Worm (Caenorhabditis elegans) whole organism, L1 larva: ENCODE measurements around the gene F23D12.11.

ENCODE experiments used
- C04F5.9 ChIP-seq: sonication (generic microtip); optimal IDR thresholded peaks from 2 replicates; lab custom pipeline; 2016; ENCODE audit warnings: missing genetic modification characterization, missing compliant biosample characterization
- C16A3.4 ChIP-seq: fragments of 150-350 bp; optimal IDR thresholded peaks from 2 replicates; lab custom pipeline; 2014; ENCODE audit warnings: missing biosample characterization, missing genetic modification characterization
- ceh-8 ChIP-seq: fragments of 200-800 bp; sonication (Bioruptor generic); optimal IDR thresholded peaks from 2 replicates; lab custom pipeline; 2018; ENCODE audit warnings: mild to moderate bottlenecking, missing genetic modification characterization, moderate library complexity, missing compliant biosample characterization
- ceh-88 ChIP-seq: fragments of 200-800 bp; sonication (Bioruptor generic); IDR thresholded peaks from 2 replicates; pipeline ENCODE4 v1.3.6; 2022; ENCODE audit warnings: missing genetic modification characterization, missing compliant biosample characterization
- ces-1 ChIP-seq: fragments of 150-350 bp; optimal IDR thresholded peaks from 2 replicates; lab custom pipeline; 2014; ENCODE audit warnings: missing biosample characterization, missing genetic modification reagents, missing genetic modification characterization
- egl-13 ChIP-seq: sonication (generic microtip); optimal IDR thresholded peaks from 2 replicates; lab custom pipeline; 2016; ENCODE audit warnings: missing genotype, missing genetic modification reagents, missing genetic modification characterization, missing compliant biosample characterization
- elt-2 ChIP-seq: sonication (generic microtip); optimal IDR thresholded peaks from 2 replicates; lab custom pipeline; 2016; ENCODE audit warnings: missing genetic modification characterization, mild to moderate bottlenecking, inconsistent platforms, missing compliant biosample characterization, missing genetic modification reagents
- elt-3 ChIP-seq, 6 experiments: fragments of 150-350 bp in 1 of 6; sonication (generic microtip); optimal IDR thresholded peaks; 2 replicates each; lab custom pipeline; 2017 to 2018; ENCODE audit warnings: missing biosample characterization in 6 of 6, missing genetic modification characterization in 6 of 6, inconsistent platforms in 1 of 6
- fkh-8 ChIP-seq: sonication (generic microtip); optimal IDR thresholded peaks from 2 replicates; lab custom pipeline; 2016; ENCODE audit warnings: mild to moderate bottlenecking, missing genetic modification characterization, missing compliant biosample characterization
- grh-1 ChIP-seq: fragments of 200-800 bp; sonication (Bioruptor generic); IDR thresholded peaks from 2 replicates; pipeline ENCODE4 v1.3.6; 2022; ENCODE audit warnings: missing genetic modification reagents, missing genetic modification characterization, missing compliant biosample characterization
- hlh-17 ChIP-seq: fragments of 200-800 bp; sonication (Bioruptor generic); optimal IDR thresholded peaks from 2 replicates; lab custom pipeline; 2018; ENCODE audit warnings: missing genetic modification characterization, mild to moderate bottlenecking, missing compliant biosample characterization, moderate library complexity, borderline replicate concordance
- hlh-4 ChIP-seq: sonication (generic microtip); optimal IDR thresholded peaks from 2 replicates; lab custom pipeline; 2016; ENCODE audit warnings: mild to moderate bottlenecking, missing genetic modification characterization, missing compliant biosample characterization
- jun-1 ChIP-seq: fragments of 150-350 bp; optimal IDR thresholded peaks from 2 replicates; lab custom pipeline; 2014; ENCODE audit warnings: missing biosample characterization, missing genetic modification reagents, missing genetic modification characterization
- lin-14 ChIP-seq: fragments of 200-800 bp; sonication (Bioruptor generic); optimal IDR thresholded peaks from 2 replicates; lab custom pipeline; 2018; ENCODE audit warnings: mild to moderate bottlenecking, missing genetic modification characterization, moderate library complexity, missing compliant biosample characterization
- lin-35 ChIP-seq, 2 experiments: fragments of 150-350 bp; optimal IDR thresholded peaks; 2 replicates each; lab custom pipeline; 2014; ENCODE audit warnings: missing biosample characterization in 2 of 2, missing genetic modification characterization in 2 of 2, missing genetic modification reagents in 2 of 2
- lsy-2 ChIP-seq, 2 experiments: fragments of 150-350 bp; optimal IDR thresholded peaks; 2 replicates each; lab custom pipeline; 2014; ENCODE audit warnings: missing biosample characterization in 2 of 2, missing genetic modification characterization in 2 of 2
- mab-9 ChIP-seq: fragments of 200-800 bp; sonication (Bioruptor generic); IDR thresholded peaks from 2 replicates; pipeline ENCODE4 v1.3.6; 2022; ENCODE audit warnings: missing genetic modification reagents, missing genetic modification characterization, missing compliant biosample characterization
- mdl-1 ChIP-seq, 2 experiments: fragments of 150-350 bp; optimal IDR thresholded peaks; 2 replicates each; lab custom pipeline; 2014 to 2017; ENCODE audit warnings: missing biosample characterization in 2 of 2, missing genetic modification characterization in 2 of 2, inconsistent platforms in 1 of 2
- mef-2 ChIP-seq: fragments of 150-350 bp; optimal IDR thresholded peaks from 2 replicates; lab custom pipeline; 2014; ENCODE audit warnings: missing biosample characterization, missing genetic modification characterization
- mep-1 ChIP-seq: fragments of 150-350 bp; optimal IDR thresholded peaks from 2 replicates; lab custom pipeline; 2014; ENCODE audit warnings: missing biosample characterization, missing genetic modification characterization
- nhr-12 ChIP-seq: sonication (generic microtip); optimal IDR thresholded peaks from 2 replicates; lab custom pipeline; 2017; ENCODE audit warnings: missing biosample characterization, missing genetic modification characterization
- nhr-19 ChIP-seq: fragments of 200-800 bp; sonication (Bioruptor generic); conservative IDR thresholded peaks from 2 replicates; pipeline ENCODE4 v1.3.6; 2022; ENCODE audit warnings: missing genetic modification characterization, missing compliant biosample characterization
- nhr-20 ChIP-seq: sonication (generic microtip); optimal IDR thresholded peaks from 2 replicates; lab custom pipeline; 2016; ENCODE audit warnings: mild to moderate bottlenecking, missing genetic modification characterization, missing compliant biosample characterization
- nhr-47 ChIP-seq: sonication (generic microtip); optimal IDR thresholded peaks from 2 replicates; lab custom pipeline; 2016; ENCODE audit warnings: mild to moderate bottlenecking, missing genetic modification characterization, moderate library complexity, missing compliant biosample characterization
- nhr-71 ChIP-seq: sonication (generic microtip); optimal IDR thresholded peaks from 2 replicates; lab custom pipeline; 2016; ENCODE audit warnings: mild to moderate bottlenecking, missing genetic modification characterization, moderate library complexity, missing compliant biosample characterization
- nhr-77 ChIP-seq: fragments of 150-350 bp; optimal IDR thresholded peaks from 2 replicates; lab custom pipeline; 2014; ENCODE audit warnings: missing biosample characterization, missing genetic modification characterization
- nhr-85 ChIP-seq: sonication (generic microtip); peaks from one replicate; lab custom pipeline; 2016; ENCODE audit warnings: missing genetic modification characterization, inconsistent platforms, missing compliant biosample characterization
- nhr-90 ChIP-seq: sonication (generic microtip); optimal IDR thresholded peaks from 2 replicates; lab custom pipeline; 2016; ENCODE audit warnings: mild to moderate bottlenecking, missing genetic modification characterization, missing compliant biosample characterization; ENCODE audit not compliant: poor library complexity
- pag-3 ChIP-seq: sonication (generic microtip); optimal IDR thresholded peaks from 2 replicates; lab custom pipeline; 2017; ENCODE audit warnings: missing genetic modification characterization, mild to moderate bottlenecking, missing compliant biosample characterization, antibody characterized with exemption, borderline replicate concordance; ENCODE audit not compliant: insufficient read depth
- pax-3 ChIP-seq: fragments of 200-800 bp; sonication (Bioruptor generic); optimal IDR thresholded peaks from 2 replicates; lab custom pipeline; 2018; ENCODE audit warnings: mild to moderate bottlenecking, missing genetic modification characterization, moderate library complexity, missing compliant biosample characterization
- pqm-1 ChIP-seq: sonication (generic microtip); optimal IDR thresholded peaks from 3 replicates; lab custom pipeline; 2017; ENCODE audit warnings: missing biosample characterization, missing genetic modification characterization
- rnt-1 ChIP-seq: sonication (generic microtip); optimal IDR thresholded peaks from 2 replicates; lab custom pipeline; 2016; ENCODE audit warnings: mild to moderate bottlenecking, missing genetic modification characterization, moderate library complexity, missing compliant biosample characterization
- snpc-4 ChIP-seq: fragments of 150-350 bp; optimal IDR thresholded peaks from 2 replicates; lab custom pipeline; 2014; ENCODE audit warnings: missing biosample characterization, missing genetic modification characterization
- sox-4 ChIP-seq: sonication (generic microtip); optimal IDR thresholded peaks from 2 replicates; lab custom pipeline; 2016; ENCODE audit warnings: missing genetic modification characterization, missing compliant biosample characterization
- sptf-1 ChIP-seq: fragments of 150-350 bp; optimal IDR thresholded peaks from 2 replicates; lab custom pipeline; 2014; ENCODE audit warnings: missing biosample characterization, missing genetic modification characterization
- sup-37 ChIP-seq: fragments of 200-800 bp; sonication (Bioruptor generic); optimal IDR thresholded peaks from 2 replicates; lab custom pipeline; 2018; ENCODE audit warnings: mild to moderate bottlenecking, missing genetic modification characterization, missing compliant biosample characterization
- tbx-2 ChIP-seq: sonication (generic microtip); optimal IDR thresholded peaks from 2 replicates; lab custom pipeline; 2016; ENCODE audit warnings: missing genetic modification characterization, missing compliant biosample characterization
- unc-130 ChIP-seq: fragments of 150-350 bp; optimal IDR thresholded peaks from 2 replicates; lab custom pipeline; 2017; ENCODE audit warnings: missing biosample characterization, missing genetic modification characterization, inconsistent platforms
- unc-30 ChIP-seq: sonication (generic microtip); optimal IDR thresholded peaks from 2 replicates; lab custom pipeline; 2017; ENCODE audit warnings: missing biosample characterization, missing genetic modification characterization
- unc-62 ChIP-seq: fragments of 150-350 bp; optimal IDR thresholded peaks from 2 replicates; lab custom pipeline; 2014; ENCODE audit warnings: missing biosample characterization, missing genetic modification reagents, missing genetic modification characterization
- xbp-1 ChIP-seq: sonication (generic microtip); optimal IDR thresholded peaks from 2 replicates; lab custom pipeline; 2016; ENCODE audit warnings: missing genetic modification characterization, missing compliant biosample characterization
- ztf-11 ChIP-seq, 2 experiments: sonication (generic microtip); optimal IDR thresholded peaks; 2 replicates each; lab custom pipeline; 2016 to 2017; ENCODE audit warnings: missing genetic modification characterization in 2 of 2, missing biosample characterization in 1 of 2, missing compliant biosample characterization in 1 of 2
- ztf-4 ChIP-seq: fragments of 150-350 bp; optimal IDR thresholded peaks from 2 replicates; lab custom pipeline; 2014; ENCODE audit warnings: missing biosample characterization, missing genetic modification characterization

Gene F23D12.11

ce11 chrX:14453735-14454134 is 29.2 kb upstream of the F23D12.11 start, which contains the start of gene F23D12.7:
Gene F23D12.7, minus strand, starts transcription at chrX:14453835.
- TF ChIP-seq lin-14 (GFP tag; lab: Kevin White, UChicago) (no peak), hlh-4 (tag; lab: Kevin White, UChicago) (no peak), nhr-19 (GFP tag; lab: Robert Waterston, UW) (no peak), unc-30 (tag; lab: Kevin White, UChicago) (no peak), rnt-1 (tag; lab: Kevin White, UChicago) (peak; percentile 43)

DNA sequence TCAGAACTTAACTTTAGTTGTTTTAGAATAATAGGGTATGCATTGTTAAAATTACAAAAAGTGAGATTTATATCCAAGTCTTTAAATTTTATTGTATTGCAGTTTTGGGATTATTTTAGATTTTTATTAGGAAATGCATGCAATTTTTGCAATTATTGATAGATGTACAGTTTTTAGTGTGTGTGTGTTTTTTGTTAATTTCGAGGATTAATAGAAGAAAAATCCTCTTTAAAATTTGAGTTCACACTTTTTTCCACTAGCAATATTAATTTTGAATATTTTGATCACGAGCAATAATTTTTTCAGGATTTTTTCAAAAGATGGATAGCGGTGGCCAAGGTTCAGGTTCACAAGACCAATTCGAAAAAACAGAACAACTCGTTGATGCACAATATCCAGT is 23.4 kb upstream of the F23D12.11 start, which contains the start of gene jmjd-3.2:
Gene jmjd-3.2, plus strand, starts transcription at position 301 of the 400 bp plus-strand sequence.
- TF ChIP-seq elt-3 (tag; optimal IDR thresholded peaks at IDR 0.05; lab: Kevin White, UChicago): no peak
- no peak for TF ChIP-seq grh-1 (GFP tag; lab: Robert Waterston, UW)
- no peak for TF ChIP-seq lin-14 (GFP tag; lab: Kevin White, UChicago)
- TF ChIP-seq sptf-1: no peak
- no peak for TF ChIP-seq nhr-19 (GFP tag; lab: Robert Waterston, UW)
- TF ChIP-seq snpc-4 (tag; lab: Kevin White, UChicago): no peak
- TF ChIP-seq C04F5.9 (tag; lab: Kevin White, UChicago): no peak
- no peak for TF ChIP-seq elt-2
- TF ChIP-seq mep-1 (tag; lab: Kevin White, UChicago): no peak
- TF ChIP-seq sup-37 (GFP tag; lab: Kevin White, UChicago): no peak

DNA sequence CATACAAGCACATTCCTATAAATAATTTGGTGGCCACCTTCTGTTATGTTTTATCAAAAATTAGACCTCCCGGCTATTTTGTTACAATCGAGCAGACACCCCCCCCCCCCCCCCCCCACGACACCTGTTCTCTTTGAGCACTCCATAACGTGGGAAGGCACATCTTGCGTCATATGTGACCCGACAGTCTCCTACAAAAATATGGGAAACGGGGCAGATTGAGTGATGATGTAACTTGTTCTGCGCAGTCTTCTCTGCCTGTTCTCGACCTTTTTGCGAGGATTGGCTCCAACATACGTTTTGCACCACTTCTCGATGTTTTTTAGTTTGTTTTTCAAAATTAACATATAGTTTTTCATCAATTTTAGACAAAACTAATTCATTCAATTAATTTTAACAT is 22.9 kb upstream of the F23D12.11 start:
- TF ChIP-seq nhr-20 (tag; lab: Kevin White, UChicago) (no peak), nhr-19 (GFP tag; lab: Robert Waterston, UW) (no peak), C16A3.4 (tag; lab: Kevin White, UChicago) (no peak), jun-1 (tag; lab: Kevin White, UChicago) (no peak), unc-130 (tag; lab: Kevin White, UChicago) (no peak), ztf-11 (tag; optimal IDR thresholded peaks at IDR 0.05; lab: Kevin White, UChicago) (no peak), sup-37 (GFP tag; lab: Kevin White, UChicago) (no peak), xbp-1 (no peak), mdl-1 (tag; optimal IDR thresholded peaks at IDR 0.05; lab: Kevin White, UChicago) (no peak), pag-3 (tag; lab: Kevin White, UChicago) (no peak), unc-62 (GFP tag; lab: Kevin White, UChicago) (no peak), rnt-1 (tag; lab: Kevin White, UChicago) (no peak)

DNA sequence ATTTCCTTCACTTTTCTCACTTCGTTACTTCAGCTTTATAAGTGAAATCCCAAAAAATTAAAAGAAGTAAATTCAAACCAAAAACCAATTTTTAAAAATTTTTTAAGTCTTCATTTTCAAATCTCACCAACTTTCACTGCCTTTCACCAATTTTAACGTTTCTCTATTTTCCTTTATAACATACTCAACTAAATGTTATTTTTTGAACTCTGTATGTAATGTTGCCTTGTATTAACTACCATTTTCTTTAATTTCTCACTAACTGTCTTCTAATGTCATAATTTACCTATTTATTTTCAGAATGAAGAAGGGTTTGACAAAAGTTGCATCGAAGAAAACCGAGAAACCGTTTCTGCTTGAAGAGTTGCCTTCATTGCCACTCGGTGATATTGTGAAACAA is 20.1 kb upstream of the F23D12.11 start, which contains the start of gene F23D12.4:
Gene F23D12.4, plus strand, starts transcription at position 301 of the 400 bp plus-strand sequence.
- no peak for TF ChIP-seq nhr-85 (tag; lab: Kevin White, UChicago)
- TF ChIP-seq tbx-2: no peak
- no peak for TF ChIP-seq C16A3.4 (tag; lab: Kevin White, UChicago)
- TF ChIP-seq ceh-8 (GFP tag; lab: Kevin White, UChicago): no peak
- no peak for TF ChIP-seq egl-13 (tag; lab: Kevin White, UChicago)
- TF ChIP-seq ztf-11 (tag; optimal IDR thresholded peaks at IDR 0.05; lab: Kevin White, UChicago): no peak
- TF ChIP-seq sox-4 (tag; lab: Kevin White, UChicago): no peak
- TF ChIP-seq fkh-8: no peak
- no peak for TF ChIP-seq sup-37 (GFP tag; lab: Kevin White, UChicago)
- TF ChIP-seq nhr-12: no peak
- no peak for TF ChIP-seq rnt-1 (tag; lab: Kevin White, UChicago)
- no peak for TF ChIP-seq jun-1 (tag; lab: Kevin White, UChicago)
- TF ChIP-seq xbp-1: no peak
- no peak for TF ChIP-seq elt-3 (tag; optimal IDR thresholded peaks at IDR 0.05; lab: Kevin White, UChicago)
- no peak for TF ChIP-seq hlh-17 (GFP tag; lab: Kevin White, UChicago)
- no peak for TF ChIP-seq pqm-1 (tag; lab: Kevin White, UChicago)
- TF ChIP-seq ztf-4 (tag; lab: Kevin White, UChicago): no peak
- TF ChIP-seq, all 84 proteins: peak for 0

ce11 chrX:14442321-14442720 is 17.8 kb upstream of the F23D12.11 start, which contains the start of gene F23D12.3:
Gene F23D12.3, plus strand, starts transcription at chrX:14442621.
- TF ChIP-seq mab-9: no peak
- no peak for TF ChIP-seq xbp-1
- TF ChIP-seq lsy-2 (tag; optimal IDR thresholded peaks at IDR 0.05; lab: Kevin White, UChicago): no peak
- TF ChIP-seq nhr-47 (tag; lab: Kevin White, UChicago): no peak
- TF ChIP-seq lin-35 (GFP tag; optimal IDR thresholded peaks at IDR 0.05; lab: Kevin White, UChicago): no peak
- TF ChIP-seq nhr-77: no peak
- no peak for TF ChIP-seq ztf-11 (tag; optimal IDR thresholded peaks at IDR 0.05; lab: Kevin White, UChicago)
- no peak for TF ChIP-seq pax-3 (tag; lab: Kevin White, UChicago)
- TF ChIP-seq nhr-20 (tag; lab: Kevin White, UChicago): no peak
- no peak for TF ChIP-seq nhr-90 (tag; lab: Kevin White, UChicago)
- no peak for TF ChIP-seq ces-1 (GFP tag; lab: Kevin White, UChicago)
- no peak for TF ChIP-seq ceh-88 (GFP tag; lab: Robert Waterston, UW)
- TF ChIP-seq nhr-71 (tag; lab: Kevin White, UChicago): no peak
- TF ChIP-seq unc-30 (tag; lab: Kevin White, UChicago): no peak
- no peak for TF ChIP-seq mef-2 (tag; lab: Kevin White, UChicago)
